Worm (Caenorhabditis elegans): ENCODE measurements around the gene Y54F10BM.13.

- TF ChIP-seq unc-62 (GFP tag; optimal IDR thresholded peaks at IDR 0.05) (no peak), mab-5 (tag; optimal IDR thresholded peaks at IDR 0.05) (no peak), zip-8 (tag; optimal IDR thresholded peaks at IDR 0.05) (no peak)
These were observed at the start of gene Y54F10BM.13, which contains the start of gene ppm-1.D for ce11 chrIII:2331033-2331625.

Measured in whole organism, mixed stage, embryonic.